Worm (Caenorhabditis elegans) whole organism, early embryonic: ENCODE data around the gene H03E18.2.

ENCODE experiments used
- B0310.2 ChIP-seq: sonication (generic microtip); optimal IDR thresholded peaks from 2 replicates; lab custom pipeline; 2016; ENCODE audit warnings: mild to moderate bottlenecking, missing genetic modification characterization, missing compliant biosample characterization
- F13C5.2 ChIP-seq: sonication (generic microtip); optimal IDR thresholded peaks from 2 replicates; lab custom pipeline; 2017; ENCODE audit warnings: mild to moderate bottlenecking, missing genetic modification characterization, inconsistent platforms, missing compliant biosample characterization
- ama-1 ChIP-seq: fragments of 150-350 bp; optimal IDR thresholded peaks from 2 replicates; lab custom pipeline; 2014
- flt-1 ChIP-seq: fragments of 200-800 bp; sonication (Bioruptor generic); IDR thresholded peaks from 2 replicates; pipeline ENCODE4 v1.3.6; 2022; ENCODE audit warnings: missing genetic modification characterization, missing compliant biosample characterization
- hmg-4 ChIP-seq: fragments of 200-800 bp; sonication (Bioruptor generic); optimal IDR thresholded peaks from 2 replicates; lab custom pipeline; 2018; ENCODE audit warnings: mild to moderate bottlenecking, missing genetic modification characterization, missing compliant biosample characterization
- hnd-1 ChIP-seq: sonication (generic microtip); optimal IDR thresholded peaks from 2 replicates; lab custom pipeline; 2016; ENCODE audit warnings: missing genetic modification characterization, missing compliant biosample characterization
- scrt-1 ChIP-seq: fragments of 200-800 bp; sonication (Bioruptor generic); IDR thresholded peaks from 2 replicates; pipeline ENCODE4 v1.3.6; 2022; ENCODE audit warnings: missing genetic modification characterization, missing compliant biosample characterization
- tbx-11 ChIP-seq: fragments of 200-800 bp; sonication (Bioruptor generic); IDR thresholded peaks from 2 replicates; pipeline ENCODE4 v1.3.6; 2022; ENCODE audit warnings: missing genetic modification characterization, missing compliant biosample characterization

ce11 chrX:8568423-8568903, 48.2 kb upstream of the H03E18.2 start:
- no peak for TF ChIP-seq tbx-11 (GFP tag; lab: Robert Waterston, UW)
- no peak for TF ChIP-seq ama-1
- peak; percentile 3 for TF ChIP-seq hmg-4 (GFP tag; lab: Kevin White, UChicago)
- TF ChIP-seq F13C5.2 (tag; lab: Kevin White, UChicago), result no peak
- TF ChIP-seq hnd-1 (tag; lab: Kevin White, UChicago), result no peak
- TF ChIP-seq flt-1 (GFP tag; lab: Robert Waterston, UW), result no peak
- no peak for TF ChIP-seq scrt-1 (GFP tag; lab: Robert Waterston, UW)
- no peak for TF ChIP-seq B0310.2 (tag; lab: Kevin White, UChicago)
